Fruit fly (Drosophila melanogaster) whole organism, adult: ENCODE data around the gene fry.
A peak's percentile ranks its signal among the peaks of the same experiment; 100 is the strongest.

Experiments
- CG11617 ChIP-seq: fragments of 200-800 bp; sonication (Bioruptor generic); optimal IDR thresholded peaks from 2 replicates; lab custom pipeline; 2017; ENCODE audit warnings: mild to moderate bottlenecking, missing biosample characterization, missing genetic modification reagents, missing genetic modification characterization
- CG12768 ChIP-seq: fragments of 200-800 bp; sonication (Bioruptor generic); optimal IDR thresholded peaks from 2 replicates; lab custom pipeline; 2017; ENCODE audit warnings: missing biosample characterization, missing genetic modification characterization, mild to moderate bottlenecking, moderate library complexity, missing genetic modification reagents
- CG14711 ChIP-seq: fragments of 200-800 bp; sonication (Bioruptor generic); optimal IDR thresholded peaks from 2 replicates; lab custom pipeline; 2018; ENCODE audit warnings: missing biosample characterization, mild to moderate bottlenecking, missing genetic modification characterization, moderate library complexity
- CG1620 ChIP-seq: fragments of 200-800 bp; sonication (Bioruptor generic); optimal IDR thresholded peaks from 2 replicates; lab custom pipeline; 2016; ENCODE audit warnings: missing biosample characterization, missing genetic modification characterization
- CG33017 ChIP-seq: fragments of 200-800 bp; sonication (Bioruptor generic); optimal IDR thresholded peaks from 2 replicates; lab custom pipeline; 2018; ENCODE audit warnings: missing biosample characterization, mild to moderate bottlenecking, missing genetic modification characterization, moderate library complexity
- CG5204 ChIP-seq: fragments of 200-800 bp; sonication (Bioruptor generic); optimal IDR thresholded peaks from 2 replicates; lab custom pipeline; 2016; ENCODE audit warnings: missing biosample characterization, missing genetic modification characterization
- CG7045 ChIP-seq: fragments of 200-800 bp; sonication (Bioruptor generic); optimal IDR thresholded peaks from 2 replicates; lab custom pipeline; 2017; ENCODE audit warnings: missing biosample characterization, mild to moderate bottlenecking, missing genetic modification characterization
- CG7101 ChIP-seq: fragments of 200-800 bp; sonication (Bioruptor generic); optimal IDR thresholded peaks from 2 replicates; lab custom pipeline; 2018; ENCODE audit warnings: missing biosample characterization, mild to moderate bottlenecking, missing genetic modification characterization, moderate library complexity
- Clk ChIP-seq: fragments of 200-800 bp; sonication (Bioruptor generic); optimal IDR thresholded peaks from 2 replicates; lab custom pipeline; 2017; ENCODE audit warnings: missing biosample characterization, missing genetic modification characterization
- Crg-1 ChIP-seq: fragments of 200-800 bp; sonication (Bioruptor generic); optimal IDR thresholded peaks from 2 replicates; lab custom pipeline; 2016; ENCODE audit warnings: missing biosample characterization, missing genetic modification characterization
- Hr96 ChIP-seq: fragments of 200-800 bp; sonication (Bioruptor generic); optimal IDR thresholded peaks from 2 replicates; lab custom pipeline; 2016; ENCODE audit warnings: missing biosample characterization, missing genetic modification characterization
- Mnt ChIP-seq: fragments of 200-800 bp; sonication (Bioruptor generic); optimal IDR thresholded peaks from 2 replicates; lab custom pipeline; 2016; ENCODE audit warnings: missing biosample characterization, mild to moderate bottlenecking, missing genetic modification characterization
- bab1 ChIP-seq: fragments of 200-800 bp; sonication (Bioruptor generic); optimal IDR thresholded peaks from 3 replicates; lab custom pipeline; 2019; ENCODE audit warnings: missing biosample characterization, mild to moderate bottlenecking, missing genetic modification characterization, moderate library complexity
- cic ChIP-seq: fragments of 200-800 bp; sonication (Bioruptor generic); optimal IDR thresholded peaks from 2 replicates; lab custom pipeline; 2017; ENCODE audit warnings: missing biosample characterization, mild to moderate bottlenecking, missing genetic modification characterization, moderate library complexity
- cnc ChIP-seq, 2 experiments: fragments of >200 bp; optimal IDR thresholded peaks; 2 replicates each; lab custom pipeline; 2017
- kay ChIP-seq: fragments of 200-800 bp; sonication (Bioruptor generic); peaks from one replicate; lab custom pipeline; 2016; ENCODE audit warnings: missing biosample characterization, missing genetic modification characterization, borderline replicate concordance
- ovo ChIP-seq: fragments of 200-800 bp; sonication (Bioruptor generic); optimal IDR thresholded peaks from 2 replicates; lab custom pipeline; 2016; ENCODE audit warnings: missing biosample characterization, missing genetic modification characterization
- pad ChIP-seq: fragments of 200-800 bp; sonication (Bioruptor generic); optimal IDR thresholded peaks from 3 replicates; lab custom pipeline; 2017; ENCODE audit warnings: missing biosample characterization, missing genetic modification characterization, mild to moderate bottlenecking, moderate library complexity, missing genetic modification reagents
- tj ChIP-seq: fragments of 200-800 bp; sonication (Bioruptor generic); optimal IDR thresholded peaks from 3 replicates; lab custom pipeline; 2017; ENCODE audit warnings: missing biosample characterization, mild to moderate bottlenecking, missing genetic modification characterization, moderate library complexity
- toe ChIP-seq: fragments of 200-800 bp; sonication (Bioruptor generic); optimal IDR thresholded peaks from 2 replicates; lab custom pipeline; 2016; ENCODE audit warnings: missing biosample characterization, missing genetic modification characterization

Gene fry

dm6 chr3L:9712066-9712789 lies 33.3 kb upstream of the fry start:
- peak in 1 of 2 experiments; percentile 69 for TF ChIP-seq cnc (optimal IDR thresholded peaks at IDR 0.05; lab: Kevin White, UChicago)
- no peak for TF ChIP-seq CG33017 (tag; lab: Kevin White, UChicago)

DNA sequence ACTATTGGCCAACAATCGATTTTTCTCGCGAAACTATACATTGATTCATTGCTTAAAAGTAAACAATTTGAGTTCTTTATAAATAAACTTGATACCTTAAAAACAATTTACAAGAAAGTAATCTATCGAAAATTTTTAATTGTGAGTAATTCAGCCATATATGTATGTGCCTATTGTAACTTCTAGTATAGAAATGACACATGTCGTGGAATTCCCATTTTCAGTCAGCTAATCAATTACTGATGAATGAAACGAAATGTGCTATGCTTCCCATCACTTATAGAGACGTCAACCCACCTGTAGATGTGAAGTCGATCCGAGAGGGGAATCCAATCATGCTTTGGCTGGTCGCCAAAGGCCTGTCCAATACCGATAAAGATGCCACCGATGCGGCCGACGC lies 32.3 kb upstream of the fry start:
- TF ChIP-seq cnc (optimal IDR thresholded peaks at IDR 0.05; lab: Kevin White, UChicago), result no peak
- TF ChIP-seq cic, result peak; percentile 1

- TF ChIP-seq CG1620 (GFP tag; lab: Kevin White, UChicago), result no peak
- TF ChIP-seq cnc (optimal IDR thresholded peaks at IDR 0.05; lab: Kevin White, UChicago), result no peak
- TF ChIP-seq CG14711 (tag; lab: Kevin White, UChicago), result no peak
- no peak for TF ChIP-seq CG11617
- TF ChIP-seq bab1 (GFP tag; lab: Kevin White, UChicago), result no peak
- no peak for TF ChIP-seq CG5204 (GFP tag; lab: Kevin White, UChicago)
- TF ChIP-seq pad (GFP tag; lab: Kevin White, UChicago), result no peak
- TF ChIP-seq Crg-1, result no peak
- no peak for TF ChIP-seq Clk (GFP tag; lab: Kevin White, UChicago)
- no peak for TF ChIP-seq cic
- no peak for TF ChIP-seq toe (GFP tag; lab: Kevin White, UChicago)
- no peak for TF ChIP-seq ovo (GFP tag; lab: Kevin White, UChicago)
Measured at dm6 chr3L:9708797-9709196, 29.9 kb upstream of the fry start.

DNA sequence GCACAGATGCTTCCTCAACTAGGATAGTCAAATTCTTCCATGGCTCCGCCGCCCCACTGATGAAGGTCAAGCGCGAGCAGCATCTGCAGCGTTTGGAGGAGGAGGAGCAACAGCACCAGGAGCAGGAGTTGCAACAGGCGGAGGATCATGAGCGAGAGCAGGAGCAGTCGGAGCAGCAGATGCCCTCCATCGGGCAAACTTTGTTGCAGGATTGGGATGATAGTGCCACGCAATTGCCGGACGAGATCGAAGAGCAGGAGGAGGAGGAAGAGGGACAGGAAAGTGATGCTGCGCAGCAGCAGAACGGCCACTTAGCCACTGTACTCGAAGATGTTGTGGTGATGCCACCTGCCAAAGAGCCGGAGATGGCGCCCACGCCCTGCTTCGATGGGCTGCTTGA lies 26.7 kb upstream of the fry start:
- TF ChIP-seq Clk (GFP tag; lab: Kevin White, UChicago) (no peak), tj (GFP tag; lab: Kevin White, UChicago) (no peak), bab1 (GFP tag; lab: Kevin White, UChicago) (no peak), CG11617 (no peak), CG33017 (tag; lab: Kevin White, UChicago) (no peak), CG5204 (GFP tag; lab: Kevin White, UChicago) (no peak), CG1620 (GFP tag; lab: Kevin White, UChicago) (no peak), pad (GFP tag; lab: Kevin White, UChicago) (no peak), CG7045 (GFP tag; lab: Kevin White, UChicago) (no peak), kay (GFP tag; lab: Kevin White, UChicago) (no peak), CG12768 (GFP tag; lab: Kevin White, UChicago) (no peak), cnc (optimal IDR thresholded peaks at IDR 0.05; lab: Kevin White, UChicago) (no peak), Mnt (no peak), Hr96 (no peak), Crg-1 (no peak), cic (no peak)

DNA sequence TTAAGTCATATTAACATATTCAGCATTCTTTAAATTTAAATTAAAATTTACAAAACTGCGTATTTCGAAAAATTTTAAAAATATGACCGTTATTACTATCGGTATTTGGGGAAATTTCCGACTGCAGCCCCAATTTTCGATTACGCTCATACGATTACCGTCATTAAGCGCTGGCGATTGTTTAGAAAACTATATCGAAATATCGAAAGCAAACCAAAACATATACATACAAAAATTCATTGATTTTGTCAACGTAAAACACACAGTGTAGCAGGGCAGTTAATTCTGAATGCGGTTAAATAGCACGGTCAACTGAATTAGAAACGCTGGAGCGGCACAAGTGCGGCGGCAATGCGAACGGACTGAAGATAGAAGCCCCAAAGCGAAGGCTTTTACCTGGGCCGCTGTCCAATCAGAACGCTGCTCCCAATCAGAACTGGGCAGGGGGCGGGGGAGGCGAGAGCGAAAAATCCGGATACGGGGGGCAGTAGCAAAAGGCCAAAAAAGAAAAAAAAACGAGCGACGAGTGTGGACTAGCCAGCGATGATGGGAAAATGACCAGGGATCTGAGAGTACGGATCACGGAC lies 25.4 kb upstream of the fry start, which contains the start of gene CG16711:
Gene CG16711, plus strand, starts transcription at position 170 of the 587 bp plus-strand sequence.
- TF ChIP-seq CG7101 (tag; lab: Kevin White, UChicago) (no peak), pad (GFP tag; lab: Kevin White, UChicago) (peak; percentile 14), CG12768 (GFP tag; lab: Kevin White, UChicago) (no peak), bab1 (GFP tag; lab: Kevin White, UChicago) (peak; percentile 46), Mnt (no peak), CG11617 (no peak), CG5204 (GFP tag; lab: Kevin White, UChicago) (no peak), cic (peak; percentile 40), kay (GFP tag; lab: Kevin White, UChicago) (no peak)

DNA sequence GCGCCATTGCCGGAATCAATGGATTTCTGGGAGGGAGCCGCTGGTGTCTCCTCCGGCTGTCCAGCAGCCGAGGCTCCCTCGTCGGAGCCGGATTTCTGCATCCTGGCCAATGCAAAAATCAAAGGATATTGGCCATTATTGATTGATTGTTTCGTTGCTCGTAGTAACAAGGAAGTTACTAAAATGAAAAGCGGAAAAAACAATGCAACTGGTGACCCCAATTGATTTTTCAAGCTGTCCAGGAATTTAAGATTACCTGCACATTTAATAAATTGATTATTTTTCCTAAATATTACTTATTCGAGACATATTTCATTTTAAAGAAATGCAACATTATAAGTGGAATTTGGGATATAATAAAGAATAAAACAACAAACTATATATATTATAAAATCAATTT lies 24.6 kb upstream of the fry start, which contains the start of gene CG6761:
Gene CG6761, minus strand, starts transcription at position 101 of the 400 bp plus-strand sequence.
- TF ChIP-seq cic, result no peak
- TF ChIP-seq ovo (GFP tag; lab: Kevin White, UChicago), result no peak
- TF ChIP-seq cnc (optimal IDR thresholded peaks at IDR 0.05; lab: Kevin White, UChicago), result no peak
- TF ChIP-seq Crg-1, result no peak
- no peak for TF ChIP-seq Hr96
- no peak for TF ChIP-seq pad (GFP tag; lab: Kevin White, UChicago)
- no peak for TF ChIP-seq CG7045 (GFP tag; lab: Kevin White, UChicago)
- no peak for TF ChIP-seq kay (GFP tag; lab: Kevin White, UChicago)
- TF ChIP-seq Clk (GFP tag; lab: Kevin White, UChicago), result no peak
- TF ChIP-seq toe (GFP tag; lab: Kevin White, UChicago), result no peak
- no peak for TF ChIP-seq CG7101 (tag; lab: Kevin White, UChicago)
- no peak for TF ChIP-seq tj (GFP tag; lab: Kevin White, UChicago)
- no peak for TF ChIP-seq CG5204 (GFP tag; lab: Kevin White, UChicago)
- TF ChIP-seq CG12768 (GFP tag; lab: Kevin White, UChicago), result no peak
- TF ChIP-seq CG11617, result no peak
- no peak for TF ChIP-seq CG1620 (GFP tag; lab: Kevin White, UChicago)
- TF ChIP-seq CG33017 (tag; lab: Kevin White, UChicago), result no peak
